Worm (Caenorhabditis elegans) whole organism, L2 larva: ENCODE measurements around the gene dkc-1.
A peak's percentile ranks its signal among the peaks of the same experiment; 100 is the strongest.

Experiments
- C34F6.9 ChIP-seq: fragments of 150-350 bp; optimal IDR thresholded peaks from 2 replicates; lab custom pipeline; 2014; ENCODE audit warnings: missing biosample characterization, missing genetic modification characterization
- F13H6.1 ChIP-seq: sonication (generic microtip); optimal IDR thresholded peaks from 2 replicates; lab custom pipeline; 2016; ENCODE audit warnings: missing genetic modification characterization, missing compliant biosample characterization
- R02D3.7 ChIP-seq: fragments of 150-350 bp; optimal IDR thresholded peaks from 2 replicates; lab custom pipeline; 2014; ENCODE audit warnings: missing biosample characterization, missing genetic modification characterization
- Y55F3AM.14 ChIP-seq: fragments of 200-800 bp; sonication (Bioruptor generic); optimal IDR thresholded peaks from 2 replicates; lab custom pipeline; 2018; ENCODE audit warnings: mild to moderate bottlenecking, missing genetic modification characterization, missing compliant biosample characterization
- ZK546.5 ChIP-seq: sonication (generic microtip); optimal IDR thresholded peaks from 2 replicates; lab custom pipeline; 2017; ENCODE audit warnings: missing biosample characterization, missing genetic modification characterization
- alr-1 ChIP-seq: fragments of 150-350 bp; optimal IDR thresholded peaks from 2 replicates; lab custom pipeline; 2014; ENCODE audit warnings: missing biosample characterization, missing genetic modification characterization
- aly-2 ChIP-seq: fragments of 150-350 bp; optimal IDR thresholded peaks from 2 replicates; lab custom pipeline; 2014; ENCODE audit warnings: missing biosample characterization, missing genetic modification characterization
- ama-1 ChIP-seq: fragments of 150-350 bp; optimal IDR thresholded peaks from 2 replicates; lab custom pipeline; 2018; ENCODE audit warnings: inconsistent platforms
- blmp-1 ChIP-seq: sonication (generic microtip); optimal IDR thresholded peaks from 2 replicates; lab custom pipeline; 2017; ENCODE audit warnings: missing genetic modification characterization, mild to moderate bottlenecking, missing compliant biosample characterization, antibody characterized with exemption, moderate library complexity; ENCODE audit not compliant: insufficient read depth
- ceh-16 ChIP-seq: fragments of 150-350 bp; optimal IDR thresholded peaks from 2 replicates; lab custom pipeline; 2014; ENCODE audit warnings: missing biosample characterization, missing genetic modification characterization
- ceh-82 ChIP-seq: fragments of 150-350 bp; optimal IDR thresholded peaks from 2 replicates; lab custom pipeline; 2014; ENCODE audit warnings: missing biosample characterization, missing genetic modification characterization
- crh-2 ChIP-seq: sonication (generic microtip); optimal IDR thresholded peaks from 2 replicates; lab custom pipeline; 2017; ENCODE audit warnings: missing biosample characterization, missing genetic modification characterization
- dmd-4 ChIP-seq: sonication (generic microtip); optimal IDR thresholded peaks from 2 replicates; lab custom pipeline; 2017; ENCODE audit warnings: missing biosample characterization, missing genetic modification characterization
- egl-27 ChIP-seq: sonication (generic microtip); optimal IDR thresholded peaks from 3 replicates; lab custom pipeline; 2017; ENCODE audit warnings: missing biosample characterization, missing genetic modification reagents, missing genetic modification characterization
- elt-1 ChIP-seq: fragments of 150-350 bp; optimal IDR thresholded peaks from 2 replicates; lab custom pipeline; 2014; ENCODE audit warnings: missing biosample characterization, missing genetic modification characterization
- elt-3 ChIP-seq: sonication (generic microtip); optimal IDR thresholded peaks from 2 replicates; lab custom pipeline; 2017; ENCODE audit warnings: missing biosample characterization, missing genetic modification characterization
- fos-1 ChIP-seq: fragments of 150-350 bp; optimal IDR thresholded peaks from 2 replicates; lab custom pipeline; 2014; ENCODE audit warnings: missing biosample characterization, missing genetic modification characterization
- gmeb-1 ChIP-seq: fragments of 150-350 bp; optimal IDR thresholded peaks from 2 replicates; lab custom pipeline; 2014; ENCODE audit warnings: missing biosample characterization, missing genetic modification characterization
- lin-11 ChIP-seq: fragments of 150-350 bp; sonication (generic microtip); optimal IDR thresholded peaks from 2 replicates; lab custom pipeline; 2014; ENCODE audit warnings: missing biosample characterization, missing genetic modification characterization, inconsistent platforms, mixed read lengths
- lin-13 ChIP-seq: fragments of 150-350 bp; optimal IDR thresholded peaks from 2 replicates; lab custom pipeline; 2014; ENCODE audit warnings: missing biosample characterization, missing genetic modification reagents, missing genetic modification characterization
- lin-39 ChIP-seq: fragments of 150-350 bp; optimal IDR thresholded peaks from 2 replicates; lab custom pipeline; 2014; ENCODE audit warnings: missing biosample characterization, missing genetic modification reagents, missing genetic modification characterization
- lsy-2 ChIP-seq, 2 experiments: fragments of 150-350 bp in 1 of 2; sonication (generic microtip) in 1 of 2; optimal IDR thresholded peaks; 2 replicates each; lab custom pipeline; 2014 to 2017; ENCODE audit warnings: missing biosample characterization in 2 of 2, missing genetic modification characterization in 2 of 2
- mab-5 ChIP-seq: fragments of 150-350 bp; optimal IDR thresholded peaks from 2 replicates; lab custom pipeline; 2014; ENCODE audit warnings: missing biosample characterization, missing genetic modification characterization
- mbf-1 ChIP-seq: sonication (generic microtip); optimal IDR thresholded peaks from 2 replicates; lab custom pipeline; 2017; ENCODE audit warnings: missing biosample characterization, missing genetic modification characterization
- mdl-1 ChIP-seq, 2 experiments: fragments of 150-350 bp in 1 of 2; sonication (generic microtip) in 1 of 2; optimal IDR thresholded peaks; 2 replicates each; lab custom pipeline; 2017; ENCODE audit warnings: missing biosample characterization in 2 of 2, missing genetic modification characterization in 2 of 2
- nhr-10 ChIP-seq: sonication (generic microtip); optimal IDR thresholded peaks from 2 replicates; lab custom pipeline; 2017; ENCODE audit warnings: missing biosample characterization, missing genetic modification characterization
- nhr-11 ChIP-seq: fragments of 150-350 bp; optimal IDR thresholded peaks from 2 replicates; lab custom pipeline; 2014; ENCODE audit warnings: missing biosample characterization, missing genetic modification characterization
- nhr-12 ChIP-seq: fragments of 150-350 bp; optimal IDR thresholded peaks from 2 replicates; lab custom pipeline; 2014; ENCODE audit warnings: missing biosample characterization, missing genetic modification characterization
- nhr-129 ChIP-seq: fragments of 150-350 bp; optimal IDR thresholded peaks from 2 replicates; lab custom pipeline; 2014; ENCODE audit warnings: missing biosample characterization, missing genetic modification characterization
- nhr-21 ChIP-seq: fragments of 150-350 bp; optimal IDR thresholded peaks from 2 replicates; lab custom pipeline; 2014; ENCODE audit warnings: missing biosample characterization, missing genetic modification characterization
- nhr-23 ChIP-seq: fragments of 150-350 bp; optimal IDR thresholded peaks from 2 replicates; lab custom pipeline; 2014; ENCODE audit warnings: missing biosample characterization, missing genetic modification reagents, missing genetic modification characterization
- nhr-237 ChIP-seq: fragments of 150-350 bp; optimal IDR thresholded peaks from 2 replicates; lab custom pipeline; 2014; ENCODE audit warnings: missing biosample characterization, missing genetic modification characterization
- nhr-25 ChIP-seq: fragments of 150-350 bp; sonication (generic microtip); optimal IDR thresholded peaks from 3 replicates; lab custom pipeline; 2014; ENCODE audit warnings: missing biosample characterization, missing genetic modification characterization
- nhr-6 ChIP-seq: fragments of 150-350 bp; optimal IDR thresholded peaks from 2 replicates; lab custom pipeline; 2014; ENCODE audit warnings: missing biosample characterization, missing genetic modification characterization
- nhr-77 ChIP-seq: fragments of 150-350 bp; optimal IDR thresholded peaks from 2 replicates; lab custom pipeline; 2014; ENCODE audit warnings: missing biosample characterization, missing genetic modification characterization
- peb-1 ChIP-seq: fragments of 150-350 bp; optimal IDR thresholded peaks from 2 replicates; lab custom pipeline; 2014; ENCODE audit warnings: missing biosample characterization, missing genetic modification characterization
- sem-4 ChIP-seq: fragments of 150-350 bp; optimal IDR thresholded peaks from 2 replicates; lab custom pipeline; 2014; ENCODE audit warnings: missing biosample characterization, missing genetic modification reagents, missing genetic modification characterization
- skn-1 ChIP-seq: sonication (generic microtip); optimal IDR thresholded peaks from 2 replicates; lab custom pipeline; 2017; ENCODE audit warnings: missing biosample characterization, missing genetic modification characterization
- sma-3 ChIP-seq: sonication (generic microtip); optimal IDR thresholded peaks from 2 replicates; lab custom pipeline; 2016; ENCODE audit warnings: missing genetic modification reagents, missing genetic modification characterization, missing compliant biosample characterization
- sma-9 ChIP-seq, 2 experiments: fragments of 150-350 bp in 1 of 2; sonication (generic microtip) in 1 of 2; optimal IDR thresholded peaks; 2 replicates each; lab custom pipeline; 2014 to 2016; ENCODE audit warnings: missing genetic modification characterization in 2 of 2, mild to moderate bottlenecking in 1 of 2, missing biosample characterization in 1 of 2, missing compliant biosample characterization in 1 of 2, missing genetic modification reagents in 1 of 2, moderate library complexity in 1 of 2
- snpc-4 ChIP-seq: fragments of 150-350 bp; optimal IDR thresholded peaks from 2 replicates; lab custom pipeline; 2014; ENCODE audit warnings: missing biosample characterization, missing genetic modification characterization
- unc-39 ChIP-seq: fragments of 150-350 bp; optimal IDR thresholded peaks from 2 replicates; lab custom pipeline; 2014; ENCODE audit warnings: missing biosample characterization, missing genetic modification characterization
- unc-55 ChIP-seq: fragments of 150-350 bp; sonication (generic microtip); optimal IDR thresholded peaks from 3 replicates; lab custom pipeline; 2014; ENCODE audit warnings: missing biosample characterization, missing genetic modification reagents, missing genetic modification characterization
- unc-62 ChIP-seq: fragments of 150-350 bp; optimal IDR thresholded peaks from 2 replicates; lab custom pipeline; 2014; ENCODE audit warnings: missing biosample characterization, missing genetic modification reagents, missing genetic modification characterization
- zag-1 ChIP-seq: fragments of 150-350 bp; optimal IDR thresholded peaks from 2 replicates; lab custom pipeline; 2014; ENCODE audit warnings: missing biosample characterization, missing genetic modification characterization
- ztf-1 ChIP-seq: fragments of 200-800 bp; sonication (Bioruptor generic); conservative IDR thresholded peaks from 2 replicates; pipeline ENCODE4 v1.3.6; 2022; ENCODE audit warnings: missing genetic modification characterization, missing compliant biosample characterization
- ztf-11 ChIP-seq: sonication (generic microtip); optimal IDR thresholded peaks from 2 replicates; lab custom pipeline; 2017; ENCODE audit warnings: missing biosample characterization, missing genetic modification characterization
- ztf-4 ChIP-seq: fragments of 150-350 bp; optimal IDR thresholded peaks from 2 replicates; lab custom pipeline; 2014; ENCODE audit warnings: missing biosample characterization, missing genetic modification characterization

Gene dkc-1

ce11 chrIII:10747620-10748479, at the start of gene dkc-1, which contains the start of gene ran-1:
TSS of gene dkc-1 (plus strand) at chrIII:10748429.
TSS of gene ran-1 (minus strand) at chrIII:10747728.
- TF ChIP-seq mdl-1 (tag; optimal IDR thresholded peaks at IDR 0.05; lab: Kevin White, UChicago) = peak in 1 of 2 experiments; percentile 20
- TF ChIP-seq nhr-12 (tag; lab: Kevin White, UChicago) = no peak
- no peak for TF ChIP-seq zag-1
- TF ChIP-seq elt-1 (tag; lab: Kevin White, UChicago) = no peak
- no peak for TF ChIP-seq ceh-82 (tag; lab: Kevin White, UChicago)
- TF ChIP-seq dmd-4 (tag; lab: Kevin White, UChicago) = no peak
- TF ChIP-seq sma-3 (GFP tag; lab: Kevin White, UChicago) = peak; percentile 10
- no peak for TF ChIP-seq unc-39
- peak; percentile 43 for TF ChIP-seq F13H6.1 (tag; lab: Kevin White, UChicago)
- no peak for TF ChIP-seq nhr-237 (tag; lab: Kevin White, UChicago)
- TF ChIP-seq nhr-25 (tag; lab: Kevin White, UChicago) = peak; percentile 77
- TF ChIP-seq mab-5 (tag; lab: Kevin White, UChicago) = peak; percentile 7
- peak; percentile 67 for TF ChIP-seq gmeb-1 (tag; lab: Kevin White, UChicago)
- TF ChIP-seq nhr-21 (tag; lab: Kevin White, UChicago) = peak; percentile 48
- no peak for TF ChIP-seq snpc-4
- no peak for TF ChIP-seq nhr-23 (tag; lab: Kevin White, UChicago)
- no peak for TF ChIP-seq alr-1 (tag; lab: Kevin White, UChicago)
- no peak for TF ChIP-seq ztf-1 (GFP tag; lab: Robert Waterston, UW)
- peak; percentile 29 for TF ChIP-seq sem-4 (tag; lab: Kevin White, UChicago)
- no peak for TF ChIP-seq aly-2 (tag; lab: Kevin White, UChicago)
- no peak for TF ChIP-seq mbf-1 (tag; lab: Kevin White, UChicago)
- peak; percentile 44 for TF ChIP-seq lin-11
- no peak for TF ChIP-seq egl-27 (tag; lab: Kevin White, UChicago)
- TF ChIP-seq ztf-4 (tag; lab: Kevin White, UChicago) = no peak
- TF ChIP-seq fos-1 (tag; lab: Kevin White, UChicago) = peak; percentile 58
- no peak for TF ChIP-seq unc-62 (GFP tag; lab: Kevin White, UChicago)
- TF ChIP-seq R02D3.7 = no peak
- peak; percentile 90 for TF ChIP-seq unc-55 (GFP tag; lab: Kevin White, UChicago)
- no peak for TF ChIP-seq skn-1 (tag; lab: Kevin White, UChicago)
- TF ChIP-seq nhr-6 (tag; lab: Kevin White, UChicago) = no peak
- TF ChIP-seq lsy-2 (tag; optimal IDR thresholded peaks at IDR 0.05; lab: Kevin White, UChicago) = peak; percentile 50 to 86
- no peak for TF ChIP-seq nhr-11 (tag; lab: Kevin White, UChicago)
- peak; percentile 79 for TF ChIP-seq nhr-129 (tag; lab: Kevin White, UChicago)
- no peak for TF ChIP-seq Y55F3AM.14 (GFP tag; lab: Kevin White, UChicago)
- TF ChIP-seq lin-13 = peak; percentile 75
- TF ChIP-seq lin-39 (tag; lab: Kevin White, UChicago) = no peak
- TF ChIP-seq ama-1 (lab: Kevin White, UChicago) = no peak
- no peak for TF ChIP-seq peb-1 (tag; lab: Kevin White, UChicago)
- TF ChIP-seq nhr-77 (tag; lab: Kevin White, UChicago) = no peak
- TF ChIP-seq elt-3 (tag; lab: Kevin White, UChicago) = no peak
- TF ChIP-seq nhr-10 = no peak
- peak; percentile 5 for TF ChIP-seq ceh-16 (tag; lab: Kevin White, UChicago)
- TF ChIP-seq sma-9 (GFP tag; optimal IDR thresholded peaks at IDR 0.05; lab: Kevin White, UChicago) = no peak
- no peak for TF ChIP-seq sma-9 (tag; optimal IDR thresholded peaks at IDR 0.05; lab: Kevin White, UChicago)
- TF ChIP-seq blmp-1 (tag; lab: Kevin White, UChicago) = peak; percentile 35
- TF ChIP-seq C34F6.9 (tag; lab: Kevin White, UChicago) = peak; percentile 90
- TF ChIP-seq ztf-11 (tag; lab: Kevin White, UChicago) = no peak
- TF ChIP-seq crh-2 = peak; percentile 78
- TF ChIP-seq ZK546.5 (tag; lab: Kevin White, UChicago) = no peak
